Fruit fly (Drosophila melanogaster) whole organism, embryonic: Measurements from ENCODE around the gene sphe.

Experiments
- Ada2b ChIP-seq: fragments of 200-800 bp; sonication (Bioruptor generic); IDR thresholded peaks from 2 replicates; pipeline ENCODE4 v1.3.6; 2022; ENCODE audit warnings: missing biosample characterization, missing genetic modification characterization
- Aef1 ChIP-seq: fragments of 200-800 bp; sonication (Bioruptor generic); IDR thresholded peaks from 3 replicates; pipeline ENCODE4 v1.3.6; 2022; ENCODE audit warnings: missing biosample characterization, missing genetic modification characterization
- B-H2 ChIP-seq: fragments of 200-800 bp; sonication (Bioruptor generic); optimal IDR thresholded peaks from 2 replicates; lab custom pipeline; 2018; ENCODE audit warnings: missing biosample characterization, mild to moderate bottlenecking, missing genetic modification characterization
- CG10431 ChIP-seq: fragments of 200-800 bp; sonication (Bioruptor generic); optimal IDR thresholded peaks from 3 replicates; lab custom pipeline; 2018; ENCODE audit warnings: missing biosample characterization, mild to moderate bottlenecking, missing genetic modification characterization
- CG10979 ChIP-seq: fragments of 200-800 bp; sonication (Bioruptor generic); optimal IDR thresholded peaks from 2 replicates; lab custom pipeline; 2018; ENCODE audit warnings: missing biosample characterization, mild to moderate bottlenecking, missing genetic modification characterization, moderate library complexity
- CG12744 ChIP-seq: fragments of 200-800 bp; sonication (Bioruptor generic); optimal IDR thresholded peaks from 2 replicates; lab custom pipeline; 2016; ENCODE audit warnings: missing biosample characterization, missing genetic modification characterization
- CG13123 ChIP-seq: fragments of 200-800 bp; sonication (Bioruptor generic); optimal IDR thresholded peaks from 2 replicates; lab custom pipeline; 2016; ENCODE audit warnings: missing biosample characterization, missing genetic modification characterization
- CG18262 ChIP-seq: fragments of 200-800 bp; optimal IDR thresholded peaks from 3 replicates; lab custom pipeline; 2019; ENCODE audit warnings: missing biosample characterization, mild to moderate bottlenecking, missing genetic modification characterization, moderate library complexity
- CG2712 ChIP-seq: fragments of 200-800 bp; optimal IDR thresholded peaks from 3 replicates; lab custom pipeline; 2019; ENCODE audit warnings: missing biosample characterization, mild to moderate bottlenecking, missing genetic modification characterization, moderate library complexity
- CG3281 ChIP-seq: fragments of 200-800 bp; sonication (Bioruptor generic); optimal IDR thresholded peaks from 3 replicates; lab custom pipeline; 2017; ENCODE audit warnings: missing biosample characterization, mild to moderate bottlenecking, missing genetic modification characterization
- CG33557 ChIP-seq: fragments of 200-800 bp; sonication (Bioruptor generic); optimal IDR thresholded peaks from 2 replicates; lab custom pipeline; 2019; ENCODE audit warnings: missing biosample characterization, mild to moderate bottlenecking, missing genetic modification characterization, moderate library complexity
- CG3407 ChIP-seq: fragments of 200-800 bp; sonication (Bioruptor generic); optimal IDR thresholded peaks from 2 replicates; lab custom pipeline; 2018; ENCODE audit warnings: missing biosample characterization, mild to moderate bottlenecking, missing genetic modification characterization
- CG4404 ChIP-seq: fragments of 200-800 bp; sonication (Bioruptor generic); IDR thresholded peaks from 2 replicates; pipeline ENCODE4 v1.3.6; 2022; ENCODE audit warnings: missing biosample characterization, missing genetic modification characterization
- CG6254 ChIP-seq: fragments of 200-800 bp; sonication (Bioruptor generic); optimal IDR thresholded peaks from 3 replicates; lab custom pipeline; 2017; ENCODE audit warnings: mild to moderate bottlenecking, missing biosample characterization, missing genetic modification reagents, missing genetic modification characterization
- CG6791 ChIP-seq: fragments of 200-800 bp; sonication (Bioruptor generic); IDR thresholded peaks from 3 replicates; pipeline ENCODE4 v1.3.6; 2022; ENCODE audit warnings: missing biosample characterization, missing genetic modification characterization; ENCODE audit not compliant: partially characterized antibody
- CG7786 ChIP-seq: fragments of 200-800 bp; sonication (Bioruptor generic); optimal IDR thresholded peaks from 2 replicates; lab custom pipeline; 2016; ENCODE audit warnings: missing biosample characterization, missing genetic modification characterization
- CG7963 ChIP-seq: fragments of 200-800 bp; sonication (Bioruptor generic); IDR thresholded peaks from 3 replicates; pipeline ENCODE4 v1.3.6; 2022; ENCODE audit warnings: missing biosample characterization, missing genetic modification characterization; ENCODE audit not compliant: partially characterized antibody
- CG8924 ChIP-seq: fragments of 200-800 bp; optimal IDR thresholded peaks from 3 replicates; lab custom pipeline; 2019; ENCODE audit warnings: missing biosample characterization, mild to moderate bottlenecking, missing genetic modification characterization, moderate library complexity
- HLH3B ChIP-seq: fragments of 200-800 bp; sonication (Bioruptor generic); IDR thresholded peaks from 2 replicates; pipeline ENCODE4 v1.3.6; 2022; ENCODE audit warnings: missing biosample characterization, missing genetic modification characterization
- Hmr ChIP-seq: fragments of 200-800 bp; sonication (Bioruptor generic); optimal IDR thresholded peaks from 3 replicates; lab custom pipeline; 2017; ENCODE audit warnings: mild to moderate bottlenecking, missing biosample characterization, missing genetic modification reagents, missing genetic modification characterization
- Hsf ChIP-seq: fragments of 200-800 bp; sonication (Bioruptor generic); optimal IDR thresholded peaks from 3 replicates; lab custom pipeline; 2016; ENCODE audit warnings: missing biosample characterization, missing genetic modification characterization
- Lhr ChIP-seq: fragments of 200-800 bp; sonication (Bioruptor generic); optimal IDR thresholded peaks from 3 replicates; lab custom pipeline; 2017; ENCODE audit warnings: mild to moderate bottlenecking, missing biosample characterization, missing genetic modification reagents, missing genetic modification characterization
- Lpt ChIP-seq: fragments of >200 bp; optimal IDR thresholded peaks from 2 replicates; lab custom pipeline; 2018; ENCODE audit warnings: missing biosample characterization, missing genetic modification characterization
- Mad ChIP-seq: fragments of 200-800 bp; sonication (Bioruptor generic); optimal IDR thresholded peaks from 2 replicates; lab custom pipeline; 2016; ENCODE audit warnings: missing biosample characterization, missing genetic modification characterization
- Mes4 ChIP-seq: fragments of 200-800 bp; sonication (Bioruptor generic); optimal IDR thresholded peaks from 2 replicates; lab custom pipeline; 2016; ENCODE audit warnings: missing biosample characterization, missing genetic modification characterization
- NFAT ChIP-seq: fragments of 200-800 bp; sonication (Bioruptor generic); IDR thresholded peaks from 2 replicates; pipeline ENCODE4 v1.3.6; 2022; ENCODE audit warnings: missing biosample characterization, missing genetic modification characterization
- Side ChIP-seq: fragments of 200-800 bp; sonication (Bioruptor generic); optimal IDR thresholded peaks from 2 replicates; lab custom pipeline; 2016; ENCODE audit warnings: missing biosample characterization, missing genetic modification characterization
- Sox102F ChIP-seq: fragments of 200-800 bp; sonication (Bioruptor generic); optimal IDR thresholded peaks from 2 replicates; lab custom pipeline; 2018; ENCODE audit warnings: missing biosample characterization, mild to moderate bottlenecking, missing genetic modification characterization, moderate library complexity
- aop ChIP-seq: fragments of 200-800 bp; sonication (Bioruptor generic); IDR thresholded peaks from 2 replicates; pipeline ENCODE4 v1.3.6; 2022; ENCODE audit warnings: missing biosample characterization, missing genetic modification characterization
- corto ChIP-seq: fragments of 200-800 bp; sonication (Bioruptor generic); optimal IDR thresholded peaks from 2 replicates; lab custom pipeline; 2016; ENCODE audit warnings: missing biosample characterization, mild to moderate bottlenecking, missing genetic modification characterization, moderate library complexity
- crol ChIP-seq: fragments of 200-800 bp; sonication (Bioruptor generic); IDR thresholded peaks from 2 replicates; pipeline ENCODE4 v1.3.6; 2022; ENCODE audit warnings: missing biosample characterization, missing genetic modification characterization
- crp ChIP-seq, 2 experiments: fragments of 200-800 bp; sonication (Bioruptor generic); optimal IDR thresholded peaks; 2 replicates in 1 of 2; 3 replicates in 1 of 2; lab custom pipeline; 2017; ENCODE audit warnings: missing biosample characterization in 2 of 2, missing genetic modification characterization in 2 of 2, mild to moderate bottlenecking in 1 of 2, moderate library complexity in 1 of 2
- dm ChIP-seq: fragments of 200-800 bp; sonication (Bioruptor generic); optimal IDR thresholded peaks from 3 replicates; lab custom pipeline; 2016; ENCODE audit warnings: missing biosample characterization, missing genetic modification characterization
- ems ChIP-seq: fragments of 200-800 bp; sonication (Bioruptor generic); optimal IDR thresholded peaks from 3 replicates; lab custom pipeline; 2016; ENCODE audit warnings: missing biosample characterization, missing genetic modification characterization
- gce ChIP-seq: fragments of 200-800 bp; sonication (Bioruptor generic); IDR thresholded peaks from 3 replicates; pipeline ENCODE4 v1.3.6; 2022; ENCODE audit warnings: missing biosample characterization, missing genetic modification characterization
- knrl ChIP-seq: fragments of 200-800 bp; sonication (Bioruptor generic); IDR thresholded peaks from 3 replicates; pipeline ENCODE4 v1.3.6; 2022; ENCODE audit warnings: missing biosample characterization, missing genetic modification characterization; ENCODE audit not compliant: partially characterized antibody
- lilli ChIP-seq: fragments of 200-800 bp; sonication (Bioruptor generic); optimal IDR thresholded peaks from 3 replicates; lab custom pipeline; 2016; ENCODE audit warnings: missing biosample characterization, missing genetic modification characterization
- nerfin-1 ChIP-seq: fragments of 200-800 bp; sonication (Bioruptor generic); optimal IDR thresholded peaks from 3 replicates; lab custom pipeline; 2019; ENCODE audit warnings: missing biosample characterization, mild to moderate bottlenecking, missing genetic modification characterization, moderate library complexity
- p53 ChIP-seq: fragments of 200-800 bp; sonication (Bioruptor generic); optimal IDR thresholded peaks from 2 replicates; lab custom pipeline; 2016; ENCODE audit warnings: missing biosample characterization, missing genetic modification characterization
- pfk ChIP-seq: fragments of 200-800 bp; sonication (Bioruptor generic); optimal IDR thresholded peaks from 2 replicates; lab custom pipeline; 2018; ENCODE audit warnings: missing biosample characterization, mild to moderate bottlenecking, missing genetic modification characterization, moderate library complexity
- pzg ChIP-seq: fragments of 200-800 bp; sonication (Bioruptor generic); optimal IDR thresholded peaks from 3 replicates; lab custom pipeline; 2018; ENCODE audit warnings: missing biosample characterization, mild to moderate bottlenecking, missing genetic modification characterization, moderate library complexity
- ranshi ChIP-seq: fragments of 200-800 bp; sonication (Bioruptor generic); IDR thresholded peaks from 2 replicates; pipeline ENCODE4 v1.3.6; 2022; ENCODE audit warnings: missing biosample characterization, missing genetic modification characterization
- ro ChIP-seq: fragments of 200-800 bp; sonication (Bioruptor generic); IDR thresholded peaks from 2 replicates; pipeline ENCODE4 v1.3.6; 2022; ENCODE audit warnings: missing biosample characterization, missing genetic modification characterization
- sima ChIP-seq: fragments of 200-800 bp; sonication (Bioruptor generic); optimal IDR thresholded peaks from 2 replicates; lab custom pipeline; 2016; ENCODE audit warnings: missing biosample characterization, missing genetic modification characterization
- tin ChIP-seq: fragments of 200-800 bp; sonication (Bioruptor generic); optimal IDR thresholded peaks from 3 replicates; lab custom pipeline; 2016; ENCODE audit warnings: missing biosample characterization, missing genetic modification characterization
- tll ChIP-seq, 2 experiments: fragments of 200-800 bp in 1 of 2; fragments of >200 bp in 1 of 2; sonication (Bioruptor generic) in 1 of 2; optimal IDR thresholded peaks; 2 replicates each; lab custom pipeline; 2017 to 2019; ENCODE audit warnings: missing biosample characterization in 2 of 2, missing genetic modification characterization in 2 of 2, mild to moderate bottlenecking in 1 of 2, moderate library complexity in 1 of 2
- tna ChIP-seq: fragments of 200-800 bp; sonication (Bioruptor generic); IDR thresholded peaks from 2 replicates; pipeline ENCODE4 v1.3.6; 2022; ENCODE audit warnings: missing biosample characterization, missing genetic modification characterization; ENCODE audit not compliant: partially characterized antibody
- trh ChIP-seq: fragments of 200-800 bp; sonication (Bioruptor generic); optimal IDR thresholded peaks from 2 replicates; lab custom pipeline; 2016; ENCODE audit warnings: missing biosample characterization, missing genetic modification characterization

sphe gene

dm6 chrX:16723203-16724173 lies 21.7 kb upstream of the sphe start (continued):
- TF ChIP-seq p53 (GFP tag; lab: Kevin White, UChicago) = no peak
- peak; percentile 73 for TF ChIP-seq CG18262 (tag; lab: Kevin White, UChicago)
- TF ChIP-seq CG4404 = peak; percentile 28; the same call in 1 of the 2 replicates
- TF ChIP-seq CG13123 = peak; percentile 17
- no peak for TF ChIP-seq ems (GFP tag; lab: Kevin White, UChicago)
- TF ChIP-seq nerfin-1 (tag; lab: Kevin White, UChicago) = peak; percentile 1
- peak; percentile 63 for TF ChIP-seq Hsf (GFP tag; lab: Kevin White, UChicago)
- TF ChIP-seq corto (GFP tag; lab: Kevin White, UChicago) = no peak
- TF ChIP-seq Sox102F (GFP tag; lab: Kevin White, UChicago) = peak; percentile 86
- peak; percentile 26; the same call in 1 of the 2 replicates for TF ChIP-seq ro (GFP tag; lab: Robert Waterston, UW)
- TF ChIP-seq Mes4 (GFP tag; lab: Kevin White, UChicago) = peak; percentile 30
- no peak for TF ChIP-seq tna
- TF ChIP-seq Hmr (GFP tag; lab: Kevin White, UChicago) = peak; percentile 85
- no peak for TF ChIP-seq pfk
- no peak for TF ChIP-seq Lpt (GFP tag; lab: Kevin White, UChicago)
- no peak for TF ChIP-seq knrl (GFP tag; lab: Robert Waterston, UW)
- TF ChIP-seq CG10979 = peak; percentile 65
- TF ChIP-seq CG33557 (GFP tag; lab: Kevin White, UChicago) = peak; percentile 31
- TF ChIP-seq B-H2 (GFP tag; lab: Kevin White, UChicago) = no peak
- TF ChIP-seq aop (GFP tag; lab: Robert Waterston, UW) = no peak
- TF ChIP-seq tin (GFP tag; lab: Kevin White, UChicago) = peak; percentile 27
- TF ChIP-seq CG7786 (GFP tag; lab: Kevin White, UChicago) = peak; percentile 35
- TF ChIP-seq ranshi (GFP tag; lab: Robert Waterston, UW) = no peak
- no peak for TF ChIP-seq pzg
- TF ChIP-seq Mad (GFP tag; lab: Kevin White, UChicago) = peak; percentile 38
- no peak for TF ChIP-seq dm
- TF ChIP-seq gce (GFP tag; lab: Robert Waterston, UW) = no peak
- TF ChIP-seq CG2712 (tag; lab: Kevin White, UChicago) = peak; percentile 76
- peak; percentile 52 for TF ChIP-seq CG3281 (GFP tag; lab: Kevin White, UChicago)
- peak; percentile 54 for TF ChIP-seq HLH3B (GFP tag; lab: Robert Waterston, UW)
- TF ChIP-seq Ada2b (GFP tag; lab: Robert Waterston, UW) = peak; percentile 73
- peak; percentile 42; the same call in 2 of the 3 replicates for TF ChIP-seq Aef1 (GFP tag; lab: Robert Waterston, UW)
- no peak for TF ChIP-seq Lhr (GFP tag; lab: Kevin White, UChicago)
- 0 out of 2 replicates have a peak, but pooled peaks have one; percentile 39 for TF ChIP-seq NFAT
- peak; percentile 79 for TF ChIP-seq CG8924
- no peak for TF ChIP-seq tll (GFP tag; optimal IDR thresholded peaks at IDR 0.05; lab: Kevin White, UChicago)
- peak; percentile 21 for TF ChIP-seq CG10431
- TF ChIP-seq lilli (GFP tag; lab: Kevin White, UChicago) = peak; percentile 74
- TF ChIP-seq CG6254 = no peak
- TF ChIP-seq sima (GFP tag; lab: Kevin White, UChicago) = no peak
- TF ChIP-seq CG6791 (GFP tag; lab: Robert Waterston, UW) = no peak
- TF ChIP-seq CG12744 (GFP tag; lab: Kevin White, UChicago) = peak; percentile 32
- TF ChIP-seq crol (GFP tag; lab: Robert Waterston, UW) = peak; percentile 93
- peak in 1 of 2 experiments; percentile 63 for TF ChIP-seq crp (GFP tag; optimal IDR thresholded peaks at IDR 0.05; lab: Kevin White, UChicago)
- TF ChIP-seq Side (GFP tag; lab: Kevin White, UChicago) = peak; percentile 24
- TF ChIP-seq trh (GFP tag; lab: Kevin White, UChicago) = no peak
- TF ChIP-seq CG3407 (GFP tag; lab: Kevin White, UChicago) = peak; percentile 63
- no peak for TF ChIP-seq CG7963 (GFP tag; lab: Robert Waterston, UW)
